Worm (Caenorhabditis elegans): ENCODE measurements around the gene C05D12.1.

C05D12.1 gene

ce11 chrII:11452498-11453005 lies 37.0 kb upstream of the C05D12.1 start, which contains the start of gene rsp-2:
TSS of gene rsp-2 (minus strand) at chrII:11452955.
- no peak for TF ChIP-seq C34F6.9 (tag; optimal IDR thresholded peaks at IDR 0.05)
- TF ChIP-seq unc-55 (GFP tag; optimal IDR thresholded peaks at IDR 0.05): no peak
- TF ChIP-seq unc-62 (GFP tag; optimal IDR thresholded peaks at IDR 0.05): no peak
- no peak for TF ChIP-seq fos-1 (tag; optimal IDR thresholded peaks at IDR 0.05)
- no peak for TF ChIP-seq R02D3.7 (tag; optimal IDR thresholded peaks at IDR 0.05)
- no peak for TF ChIP-seq nhr-21 (tag; optimal IDR thresholded peaks at IDR 0.05)
- TF ChIP-seq ceh-16 (tag; optimal IDR thresholded peaks at IDR 0.05): no peak

- TF ChIP-seq nhr-21 (tag; optimal IDR thresholded peaks at IDR 0.05) (no peak), mab-5 (tag; optimal IDR thresholded peaks at IDR 0.05) (no peak), ztf-4 (tag; optimal IDR thresholded peaks at IDR 0.05) (no peak)
Measured at ce11 chrII:11451738-11452137, 36.2 kb upstream of the C05D12.1 start.

ce11 chrII:11450882-11451281 lies 35.3 kb upstream of the C05D12.1 start:
- TF ChIP-seq elt-3 (tag; optimal IDR thresholded peaks at IDR 0.05) (no peak), ztf-1 (GFP tag; conservative IDR thresholded peaks at IDR 0.05) (no peak), crh-2 (tag; optimal IDR thresholded peaks at IDR 0.05) (no peak), nhr-6 (tag; optimal IDR thresholded peaks at IDR 0.05) (no peak), nhr-12 (tag; optimal IDR thresholded peaks at IDR 0.05) (no peak), nhr-77 (tag; optimal IDR thresholded peaks at IDR 0.05) (no peak), elt-1 (tag; optimal IDR thresholded peaks at IDR 0.05) (no peak), R02D3.7 (tag; optimal IDR thresholded peaks at IDR 0.05) (no peak)

- TF ChIP-seq skn-1 (tag; optimal IDR thresholded peaks at IDR 0.05) (peak; percentile 50), fos-1 (tag; optimal IDR thresholded peaks at IDR 0.05) (peak; percentile 79), zag-1 (tag; optimal IDR thresholded peaks at IDR 0.05) (no peak), F13H6.1 (tag; optimal IDR thresholded peaks at IDR 0.05) (no peak)
Measured at ce11 chrII:11448753-11449152, 33.2 kb upstream of the C05D12.1 start, which contains the start of gene W02B12.1. TSS of gene W02B12.1 (plus strand) at chrII:11449021.

- TF ChIP-seq ztf-11 (tag; optimal IDR thresholded peaks at IDR 0.05) (no peak), alr-1 (tag; optimal IDR thresholded peaks at IDR 0.05) (no peak), nhr-21 (tag; optimal IDR thresholded peaks at IDR 0.05) (no peak), mab-5 (tag; optimal IDR thresholded peaks at IDR 0.05) (no peak), unc-39 (tag; optimal IDR thresholded peaks at IDR 0.05) (no peak), nhr-6 (tag; optimal IDR thresholded peaks at IDR 0.05) (no peak), ztf-1 (GFP tag; conservative IDR thresholded peaks at IDR 0.05) (no peak), ZK546.5 (tag; optimal IDR thresholded peaks at IDR 0.05) (no peak), ztf-4 (tag; optimal IDR thresholded peaks at IDR 0.05) (no peak), skn-1 (tag; optimal IDR thresholded peaks at IDR 0.05) (no peak)
Measured at ce11 chrII:11444973-11445372, 29.4 kb upstream of the C05D12.1 start, which contains the start of gene W02B12.13. TSS of gene W02B12.13 (plus strand) at chrII:11445273.

- TF ChIP-seq nhr-12 (tag; optimal IDR thresholded peaks at IDR 0.05) (no peak), crh-2 (tag; optimal IDR thresholded peaks at IDR 0.05) (no peak), C34F6.9 (tag; optimal IDR thresholded peaks at IDR 0.05) (no peak), unc-55 (GFP tag; optimal IDR thresholded peaks at IDR 0.05) (no peak), nhr-21 (tag; optimal IDR thresholded peaks at IDR 0.05) (no peak), elt-3 (tag; optimal IDR thresholded peaks at IDR 0.05) (no peak), lin-13 (GFP tag; optimal IDR thresholded peaks at IDR 0.05) (no peak), R02D3.7 (tag; optimal IDR thresholded peaks at IDR 0.05) (no peak)
Measured at ce11 chrII:11443862-11444261, 28.3 kb upstream of the C05D12.1 start, which contains the start of gene adbp-1. TSS of gene adbp-1 (plus strand) at chrII:11444162.

- TF ChIP-seq sem-4 (tag; optimal IDR thresholded peaks at IDR 0.05) (no peak), egl-27 (tag; optimal IDR thresholded peaks at IDR 0.05) (no peak), R02D3.7 (tag; optimal IDR thresholded peaks at IDR 0.05) (no peak), crh-2 (tag; optimal IDR thresholded peaks at IDR 0.05) (no peak), elt-1 (tag; optimal IDR thresholded peaks at IDR 0.05) (no peak), nhr-10 (tag; optimal IDR thresholded peaks at IDR 0.05) (no peak), mab-5 (tag; optimal IDR thresholded peaks at IDR 0.05) (no peak), nhr-129 (tag; optimal IDR thresholded peaks at IDR 0.05) (no peak), F13H6.1 (tag; optimal IDR thresholded peaks at IDR 0.05) (no peak), nhr-12 (tag; optimal IDR thresholded peaks at IDR 0.05) (no peak), sma-3 (GFP tag; optimal IDR thresholded peaks at IDR 0.05) (no peak), nhr-25 (tag; optimal IDR thresholded peaks at IDR 0.05) (no peak), nhr-23 (tag; optimal IDR thresholded peaks at IDR 0.05) (no peak)
Measured at ce11 chrII:11443128-11443527, 27.6 kb upstream of the C05D12.1 start.

Measured in whole organism, L2 larva.